Fruit fly (Drosophila melanogaster) whole organism, embryonic: ENCODE data around the gene Polr3A.

Experiments
- B-H2 ChIP-seq: fragments of 200-800 bp; sonication (Bioruptor generic); optimal IDR thresholded peaks from 2 replicates; lab custom pipeline; 2018; ENCODE audit warnings: missing biosample characterization, mild to moderate bottlenecking, missing genetic modification characterization
- Bgb ChIP-seq: fragments of 200-800 bp; sonication (Bioruptor generic); IDR thresholded peaks from 2 replicates; pipeline ENCODE4 v1.3.6; 2022; ENCODE audit warnings: missing biosample characterization, missing genetic modification characterization; ENCODE audit not compliant: partially characterized antibody
- Blimp-1 ChIP-seq: fragments of 200-800 bp; sonication (Bioruptor generic); optimal IDR thresholded peaks from 3 replicates; lab custom pipeline; 2018; ENCODE audit warnings: missing biosample characterization, missing genetic modification characterization, mild to moderate bottlenecking, moderate library complexity, missing genetic modification reagents
- CG10654 ChIP-seq: fragments of 200-800 bp; sonication (Bioruptor generic); optimal IDR thresholded peaks from 2 replicates; lab custom pipeline; 2016; ENCODE audit warnings: missing biosample characterization, missing genetic modification characterization
- CG12236 ChIP-seq: fragments of 200-800 bp; sonication (Bioruptor generic); optimal IDR thresholded peaks from 2 replicates; lab custom pipeline; 2016; ENCODE audit warnings: missing biosample characterization, missing genetic modification characterization
- CG12744 ChIP-seq: fragments of 200-800 bp; sonication (Bioruptor generic); optimal IDR thresholded peaks from 2 replicates; lab custom pipeline; 2016; ENCODE audit warnings: missing biosample characterization, missing genetic modification characterization
- CG13624 ChIP-seq: fragments of 200-800 bp; sonication (Bioruptor generic); optimal IDR thresholded peaks from 2 replicates; lab custom pipeline; 2016; ENCODE audit warnings: missing biosample characterization, missing genetic modification characterization
- CG15011 ChIP-seq: fragments of 200-800 bp; sonication (Bioruptor generic); optimal IDR thresholded peaks from 3 replicates; lab custom pipeline; 2018; ENCODE audit warnings: missing biosample characterization, mild to moderate bottlenecking, missing genetic modification characterization
- CG30020 ChIP-seq: fragments of 200-800 bp; optimal IDR thresholded peaks from 2 replicates; lab custom pipeline; 2019; ENCODE audit warnings: missing biosample characterization, mild to moderate bottlenecking, missing genetic modification characterization, moderate library complexity
- CG30431 ChIP-seq: fragments of 200-800 bp; sonication (Bioruptor generic); optimal IDR thresholded peaks from 2 replicates; lab custom pipeline; 2017; ENCODE audit warnings: missing biosample characterization, missing genetic modification characterization
- CG3163 ChIP-seq: fragments of 200-800 bp; sonication (Bioruptor generic); optimal IDR thresholded peaks from 3 replicates; lab custom pipeline; 2016; ENCODE audit warnings: missing biosample characterization, missing genetic modification characterization
- CG33557 ChIP-seq: fragments of 200-800 bp; sonication (Bioruptor generic); optimal IDR thresholded peaks from 2 replicates; lab custom pipeline; 2019; ENCODE audit warnings: missing biosample characterization, mild to moderate bottlenecking, missing genetic modification characterization, moderate library complexity
- CG34376 ChIP-seq: fragments of 200-800 bp; sonication (Bioruptor generic); optimal IDR thresholded peaks from 2 replicates; lab custom pipeline; 2018; ENCODE audit warnings: missing biosample characterization, mild to moderate bottlenecking, missing genetic modification characterization
- CG34422 ChIP-seq: fragments of 200-800 bp; sonication (Bioruptor generic); IDR thresholded peaks from 3 replicates; pipeline ENCODE4 v1.3.6; 2022; ENCODE audit warnings: missing biosample characterization, missing genetic modification characterization
- CG4617 ChIP-seq: fragments of 200-800 bp; sonication (Bioruptor generic); optimal IDR thresholded peaks from 3 replicates; lab custom pipeline; 2016; ENCODE audit warnings: missing biosample characterization, missing genetic modification characterization, borderline replicate concordance
- CG5953 ChIP-seq: fragments of 200-800 bp; sonication (Bioruptor generic); IDR thresholded peaks from 2 replicates; pipeline ENCODE4 v1.3.6; 2022; ENCODE audit warnings: missing biosample characterization, missing genetic modification characterization
- CG7372 ChIP-seq: fragments of 200-800 bp; sonication (Bioruptor generic); IDR thresholded peaks from 2 replicates; pipeline ENCODE4 v1.3.6; 2022; ENCODE audit warnings: missing biosample characterization, missing genetic modification characterization
- CG7928 ChIP-seq: fragments of 200-800 bp; sonication (Bioruptor generic); optimal IDR thresholded peaks from 2 replicates; lab custom pipeline; 2017; ENCODE audit warnings: missing biosample characterization, mild to moderate bottlenecking, missing genetic modification characterization
- CG9797 ChIP-seq: fragments of 200-800 bp; sonication (Bioruptor generic); optimal IDR thresholded peaks from 3 replicates; lab custom pipeline; 2018; ENCODE audit warnings: missing biosample characterization, mild to moderate bottlenecking, missing genetic modification characterization
- Dip2 ChIP-seq: fragments of 200-800 bp; sonication (Bioruptor generic); IDR thresholded peaks from 2 replicates; pipeline ENCODE4 v1.3.6; 2022; ENCODE audit warnings: missing biosample characterization, missing genetic modification characterization
- Elba2 ChIP-seq: fragments of 200-800 bp; sonication (Bioruptor generic); optimal IDR thresholded peaks from 3 replicates; lab custom pipeline; 2016; ENCODE audit warnings: missing biosample characterization, missing genetic modification characterization
- Fer1 ChIP-seq: fragments of 200-800 bp; sonication (Bioruptor generic); optimal IDR thresholded peaks from 2 replicates; lab custom pipeline; 2017; ENCODE audit warnings: missing biosample characterization, mild to moderate bottlenecking, missing genetic modification characterization
- Fer2 ChIP-seq: fragments of 200-800 bp; sonication (Bioruptor generic); optimal IDR thresholded peaks from 2 replicates; lab custom pipeline; 2018; ENCODE audit warnings: missing biosample characterization, mild to moderate bottlenecking, missing genetic modification characterization, moderate library complexity
- MESR4 ChIP-seq: fragments of 200-800 bp; sonication (Bioruptor generic); optimal IDR thresholded peaks from 2 replicates; lab custom pipeline; 2018; ENCODE audit warnings: missing biosample characterization, mild to moderate bottlenecking, missing genetic modification characterization, moderate library complexity
- Myb ChIP-seq: fragments of 200-800 bp; sonication (Bioruptor generic); optimal IDR thresholded peaks from 2 replicates; lab custom pipeline; 2016; ENCODE audit warnings: missing biosample characterization, missing genetic modification characterization
- Nf-YA ChIP-seq: fragments of 200-800 bp; sonication (Bioruptor generic); IDR thresholded peaks from 2 replicates; pipeline ENCODE4 v1.3.6; 2022; ENCODE audit warnings: missing biosample characterization, missing genetic modification characterization
- Opbp ChIP-seq: fragments of 200-800 bp; sonication (Bioruptor generic); IDR thresholded peaks from 3 replicates; pipeline ENCODE4 v1.3.6; 2022; ENCODE audit warnings: missing biosample characterization, missing genetic modification characterization; ENCODE audit not compliant: partially characterized antibody
- Sin3A ChIP-seq: fragments of >200 bp; optimal IDR thresholded peaks from 2 replicates; lab custom pipeline; 2018
- Sry-δ ChIP-seq: fragments of 200-800 bp; sonication (Bioruptor generic); optimal IDR thresholded peaks from 2 replicates; lab custom pipeline; 2016; ENCODE audit warnings: missing biosample characterization, missing genetic modification characterization
- Vsx1 ChIP-seq: fragments of 200-800 bp; sonication (Bioruptor generic); optimal IDR thresholded peaks from 2 replicates; lab custom pipeline; 2017; ENCODE audit warnings: missing biosample characterization, mild to moderate bottlenecking, missing genetic modification characterization, missing genetic modification reagents
- YL-1 ChIP-seq: fragments of 200-800 bp; sonication (Bioruptor generic); optimal IDR thresholded peaks from 3 replicates; lab custom pipeline; 2017; ENCODE audit warnings: missing biosample characterization, mild to moderate bottlenecking, missing genetic modification characterization
- az2 ChIP-seq: fragments of 200-800 bp; sonication (Bioruptor generic); optimal IDR thresholded peaks from 3 replicates; lab custom pipeline; 2016; ENCODE audit warnings: missing biosample characterization, missing genetic modification characterization
- bbx ChIP-seq: fragments of 200-800 bp; sonication (Bioruptor generic); IDR thresholded peaks from 2 replicates; pipeline ENCODE4 v1.3.6; 2022; ENCODE audit warnings: missing biosample characterization, missing genetic modification characterization; ENCODE audit not compliant: partially characterized antibody
- bigmax ChIP-seq: fragments of 200-800 bp; sonication (Bioruptor generic); optimal IDR thresholded peaks from 2 replicates; lab custom pipeline; 2018; ENCODE audit warnings: missing biosample characterization, mild to moderate bottlenecking, missing genetic modification characterization
- bsh ChIP-seq, 2 experiments: fragments of 200-800 bp; sonication (Bioruptor generic); optimal IDR thresholded peaks; 2 replicates each; lab custom pipeline; 2017 to 2018; ENCODE audit warnings: mild to moderate bottlenecking in 2 of 2, missing biosample characterization in 2 of 2, missing genetic modification characterization in 2 of 2, moderate library complexity in 1 of 2
- cwo ChIP-seq: fragments of 200-800 bp; sonication (Bioruptor generic); optimal IDR thresholded peaks from 3 replicates; lab custom pipeline; 2017; ENCODE audit warnings: missing biosample characterization, missing genetic modification characterization, mild to moderate bottlenecking, moderate library complexity, missing genetic modification reagents
- dan ChIP-seq: fragments of 200-800 bp; sonication (Bioruptor generic); IDR thresholded peaks from 2 replicates; pipeline ENCODE4 v1.3.6; 2022; ENCODE audit warnings: missing biosample characterization, missing genetic modification characterization
- dm ChIP-seq: fragments of 200-800 bp; sonication (Bioruptor generic); optimal IDR thresholded peaks from 3 replicates; lab custom pipeline; 2016; ENCODE audit warnings: missing biosample characterization, missing genetic modification characterization
- emc ChIP-seq: fragments of 200-800 bp; sonication (Bioruptor generic); optimal IDR thresholded peaks from 2 replicates; lab custom pipeline; 2016; ENCODE audit warnings: missing biosample characterization, missing genetic modification characterization
- fd96Cb ChIP-seq: fragments of 200-800 bp; sonication (Bioruptor generic); optimal IDR thresholded peaks from 2 replicates; lab custom pipeline; 2018; ENCODE audit warnings: missing biosample characterization, mild to moderate bottlenecking, missing genetic modification characterization, moderate library complexity
- kay ChIP-seq: fragments of 200-800 bp; sonication (Bioruptor generic); optimal IDR thresholded peaks from 2 replicates; lab custom pipeline; 2016; ENCODE audit warnings: missing biosample characterization, missing genetic modification characterization
- lab ChIP-seq: fragments of 200-800 bp; sonication (Bioruptor generic); optimal IDR thresholded peaks from 3 replicates; lab custom pipeline; 2017; ENCODE audit warnings: missing biosample characterization, missing genetic modification characterization, mild to moderate bottlenecking, moderate library complexity, missing genetic modification reagents
- lov ChIP-seq, 2 experiments: fragments of 200-800 bp in 1 of 2; fragments of >200 bp in 1 of 2; sonication (Bioruptor generic) in 1 of 2; IDR thresholded peaks in 1 of 2; optimal IDR thresholded peaks in 1 of 2; 2 replicates in 1 of 2; 3 replicates in 1 of 2; pipeline versions ENCODE4 v1.3.6 to Lab custom; 2017 to 2022; ENCODE audit warnings: missing biosample characterization in 1 of 2, missing genetic modification characterization in 1 of 2
- mld ChIP-seq: fragments of 200-800 bp; sonication (Bioruptor generic); IDR thresholded peaks from 3 replicates; pipeline ENCODE4 v1.3.6; 2022; ENCODE audit warnings: missing biosample characterization, missing genetic modification characterization; ENCODE audit not compliant: partially characterized antibody
- nom ChIP-seq: fragments of 200-800 bp; sonication (Bioruptor generic); optimal IDR thresholded peaks from 2 replicates; lab custom pipeline; 2017; ENCODE audit warnings: missing biosample characterization, missing genetic modification characterization, mild to moderate bottlenecking, moderate library complexity, missing genetic modification reagents
- stwl ChIP-seq: fragments of 200-800 bp; sonication (Bioruptor generic); optimal IDR thresholded peaks from 3 replicates; lab custom pipeline; 2018; ENCODE audit warnings: missing biosample characterization, mild to moderate bottlenecking, missing genetic modification characterization, moderate library complexity
- tgo ChIP-seq: fragments of 200-800 bp; sonication (Bioruptor generic); IDR thresholded peaks from 3 replicates; pipeline ENCODE4 v1.3.6; 2022; ENCODE audit warnings: missing biosample characterization, missing genetic modification characterization
- trem ChIP-seq: fragments of 200-800 bp; optimal IDR thresholded peaks from 3 replicates; lab custom pipeline; 2019; ENCODE audit warnings: missing biosample characterization, mild to moderate bottlenecking, missing genetic modification characterization, moderate library complexity
- unc-4 ChIP-seq: fragments of 200-800 bp; sonication (Bioruptor generic); IDR thresholded peaks from 2 replicates; pipeline ENCODE4 v1.3.6; 2022; ENCODE audit warnings: missing biosample characterization, missing genetic modification characterization; ENCODE audit not compliant: partially characterized antibody
- wdn ChIP-seq: fragments of 200-800 bp; sonication (Bioruptor generic); IDR thresholded peaks from 2 replicates; pipeline ENCODE4 v1.3.6; 2022; ENCODE audit warnings: missing biosample characterization, missing genetic modification characterization

Gene Polr3A

dm6 chrX:15746682-15747196 is 16.0 kb upstream of the Polr3A start:
- TF ChIP-seq CG30431 (no peak), tgo (no peak), fd96Cb (tag; lab: Kevin White, UChicago) (no peak), CG15011 (GFP tag; lab: Kevin White, UChicago) (no peak), YL-1 (GFP tag; lab: Kevin White, UChicago) (peak; percentile 49), Sin3A (lab: Kevin White, UChicago) (peak; percentile 66), CG9797 (GFP tag; lab: Kevin White, UChicago) (peak; percentile 8), CG34422 (GFP tag; lab: Robert Waterston, UW) (peak; percentile 50; the same call in 1 of the 3 replicates), unc-4 (GFP tag; lab: Robert Waterston, UW) (0 out of 2 replicates have a peak, but pooled peaks have one; percentile 9), kay (GFP tag; lab: Kevin White, UChicago) (peak; percentile 76), Elba2 (GFP tag; lab: Kevin White, UChicago) (peak; percentile 69), emc (no peak), MESR4 (GFP tag; lab: Kevin White, UChicago) (peak; percentile 80), CG7372 (no peak), lov (optimal IDR thresholded peaks at IDR 0.05; lab: Kevin White, UChicago) (no peak), lov (GFP tag; IDR thresholded peaks at IDR 0.05; lab: Robert Waterston, UW) (no peak), bsh (GFP tag; optimal IDR thresholded peaks at IDR 0.05; lab: Kevin White, UChicago) (no peak), CG12236 (GFP tag; lab: Kevin White, UChicago) (no peak), CG4617 (peak; percentile 55), mld (0 out of 3 replicates have a peak, but pooled peaks have one; percentile 23), Nf-YA (GFP tag; lab: Robert Waterston, UW) (no peak), Dip2 (GFP tag; lab: Robert Waterston, UW) (no peak), CG5953 (GFP tag; lab: Robert Waterston, UW) (no peak), Fer2 (tag; lab: Kevin White, UChicago) (no peak), dm (GFP tag; lab: Kevin White, UChicago) (peak; percentile 42), CG12744 (GFP tag; lab: Kevin White, UChicago) (no peak), Myb (no peak), bigmax (GFP tag; lab: Kevin White, UChicago) (peak; percentile 96), lab (no peak), CG13624 (GFP tag; lab: Kevin White, UChicago) (peak; percentile 0), cwo (no peak), Opbp (peak; percentile 19; the same call in 1 of the 3 replicates)

dm6 chrX:15748945-15749344 is 13.8 kb upstream of the Polr3A start, which contains the start of gene Mvd:
Mvd (plus strand) TSS chrX:15749166.
- TF ChIP-seq YL-1 (GFP tag; lab: Kevin White, UChicago) (peak; percentile 77), Sry-δ (GFP tag; lab: Kevin White, UChicago) (peak; percentile 53), CG7928 (GFP tag; lab: Kevin White, UChicago) (peak; percentile 38), wdn (GFP tag; lab: Robert Waterston, UW) (no peak), stwl (peak; percentile 44), CG33557 (GFP tag; lab: Kevin White, UChicago) (no peak), dan (GFP tag; lab: Robert Waterston, UW) (no peak), az2 (GFP tag; lab: Kevin White, UChicago) (no peak), CG34376 (GFP tag; lab: Kevin White, UChicago) (peak; percentile 7), bbx (GFP tag; lab: Robert Waterston, UW) (peak; percentile 45), Blimp-1 (GFP tag; lab: Kevin White, UChicago) (peak; percentile 68), CG10654 (GFP tag; lab: Kevin White, UChicago) (no peak), CG3163 (GFP tag; lab: Kevin White, UChicago) (no peak), Vsx1 (GFP tag; lab: Kevin White, UChicago) (no peak), CG30020 (tag; lab: Kevin White, UChicago) (peak; percentile 39), Myb (peak; percentile 53), nom (GFP tag; lab: Kevin White, UChicago) (peak; percentile 7), B-H2 (peak; percentile 10), Bgb (GFP tag; lab: Robert Waterston, UW) (peak; percentile 51), trem (peak; percentile 48), Fer1 (GFP tag; lab: Kevin White, UChicago) (peak; percentile 39)
